Worm (Caenorhabditis elegans): Measurements from ENCODE around the gene nhr-233.

DNA sequence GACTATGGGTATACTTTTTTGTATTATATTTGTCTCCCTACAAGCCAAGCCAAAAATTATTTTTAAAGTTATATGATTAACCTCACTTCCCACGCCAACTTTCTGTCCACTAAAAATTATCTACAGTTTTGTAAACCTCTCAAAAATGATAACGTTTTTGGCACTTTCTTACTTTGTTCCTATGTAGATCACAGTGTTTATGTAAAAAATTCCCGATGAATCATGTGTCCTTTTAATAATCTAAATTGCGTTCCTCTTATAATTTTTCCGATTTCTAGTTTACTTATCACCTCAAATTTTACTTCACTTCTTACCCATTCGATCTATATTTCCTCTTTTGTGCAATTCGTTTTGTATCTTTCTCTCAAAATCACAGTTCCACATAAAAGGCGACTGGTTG lies 33.7 kb upstream of the nhr-233 start:
- no peak for TF ChIP-seq skn-1 (tag; optimal IDR thresholded peaks at IDR 0.05)
- TF ChIP-seq ztf-4 (tag; optimal IDR thresholded peaks at IDR 0.05), result no peak
- TF ChIP-seq fos-1 (tag; optimal IDR thresholded peaks at IDR 0.05), result peak; percentile 18
- TF ChIP-seq unc-39 (tag; optimal IDR thresholded peaks at IDR 0.05), result no peak
- no peak for TF ChIP-seq elt-3 (tag; optimal IDR thresholded peaks at IDR 0.05)
- TF ChIP-seq nhr-6 (tag; optimal IDR thresholded peaks at IDR 0.05), result no peak
- no peak for TF ChIP-seq aly-2 (tag; optimal IDR thresholded peaks at IDR 0.05)
- TF ChIP-seq sma-9 (GFP tag; optimal IDR thresholded peaks at IDR 0.05), result no peak
- no peak for TF ChIP-seq sma-9 (tag; optimal IDR thresholded peaks at IDR 0.05)
- no peak for TF ChIP-seq nhr-77 (tag; optimal IDR thresholded peaks at IDR 0.05)

All from whole organism, L2 larva.